Fruit fly (Drosophila melanogaster) whole organism, pupa: ENCODE results near the gene Cyp12c1.

Source experiments
- CG10348 ChIP-seq: fragments of 200-800 bp; sonication (Bioruptor generic); IDR thresholded peaks from 2 replicates; pipeline ENCODE4 v1.3.6; 2022; ENCODE audit warnings: missing biosample characterization, missing genetic modification characterization
- CG14655 ChIP-seq: fragments of 200-800 bp; sonication (Bioruptor generic); optimal IDR thresholded peaks from 3 replicates; lab custom pipeline; 2017; ENCODE audit warnings: mild to moderate bottlenecking, missing biosample characterization, missing genetic modification reagents, missing genetic modification characterization
- CG17806 ChIP-seq: fragments of 200-800 bp; sonication (Bioruptor generic); optimal IDR thresholded peaks from 2 replicates; lab custom pipeline; 2018; ENCODE audit warnings: missing biosample characterization, mild to moderate bottlenecking, missing genetic modification characterization, moderate library complexity
- CG32121 ChIP-seq: fragments of 200-800 bp; sonication (Bioruptor generic); IDR thresholded peaks from 2 replicates; pipeline ENCODE4 v1.3.6; 2022; ENCODE audit warnings: missing biosample characterization, missing genetic modification characterization
- CG4496 ChIP-seq: fragments of 200-800 bp; sonication (Bioruptor generic); IDR thresholded peaks from 3 replicates; pipeline ENCODE4 v1.3.6; 2022; ENCODE audit warnings: missing biosample characterization, missing genetic modification characterization
- CG9948 ChIP-seq: fragments of 200-800 bp; sonication (Bioruptor generic); optimal IDR thresholded peaks from 2 replicates; lab custom pipeline; 2018; ENCODE audit warnings: missing biosample characterization, mild to moderate bottlenecking, missing genetic modification characterization, moderate library complexity
- EcR ChIP-seq: fragments of 200-800 bp; sonication (Bioruptor generic); optimal IDR thresholded peaks from 3 replicates; lab custom pipeline; 2019; ENCODE audit warnings: missing biosample characterization, missing genetic modification characterization, mild to moderate bottlenecking, moderate library complexity, missing genetic modification reagents
- Snoo ChIP-seq: fragments of 200-800 bp; sonication (Bioruptor generic); optimal IDR thresholded peaks from 3 replicates; lab custom pipeline; 2017; ENCODE audit warnings: missing biosample characterization, mild to moderate bottlenecking, missing genetic modification characterization, inconsistent platforms
- fd96Ca ChIP-seq: fragments of 200-800 bp; sonication (Bioruptor generic); IDR thresholded peaks from 3 replicates; pipeline ENCODE4 v1.3.6; 2022; ENCODE audit warnings: missing biosample characterization, missing genetic modification characterization
- rn ChIP-seq: fragments of 200-800 bp; sonication (Bioruptor generic); IDR thresholded peaks from 2 replicates; pipeline ENCODE4 v1.3.6; 2022; ENCODE audit warnings: missing biosample characterization, missing genetic modification characterization

dm6 chr3L:18675363-18675866 is 10.7 kb downstream of the Cyp12c1 start, which contains the start of the genes GNBP2 and GNBP1:
- peak; percentile 62; the same call in 1 of the 2 replicates for TF ChIP-seq CG10348 (GFP tag; lab: Robert Waterston, UW)
- peak; percentile 95 for TF ChIP-seq CG4496
- TF ChIP-seq CG17806, result peak; percentile 90
- no peak for TF ChIP-seq EcR (GFP tag; lab: Kevin White, UChicago)
- no peak for TF ChIP-seq CG14655 (GFP tag; lab: Kevin White, UChicago)
- TF ChIP-seq fd96Ca (GFP tag; lab: Robert Waterston, UW), result no peak
- TF ChIP-seq CG9948 (tag; lab: Kevin White, UChicago), result peak; percentile 89
- TF ChIP-seq Snoo (tag; lab: Kevin White, UChicago), result peak; percentile 84
- peak; percentile 95 for TF ChIP-seq CG32121 (GFP tag; lab: Robert Waterston, UW)
- peak; percentile 86 for TF ChIP-seq rn (GFP tag; lab: Robert Waterston, UW)
